Worm (Caenorhabditis elegans) whole organism, L4 larva: ENCODE measurements around the gene asp-19.

Experiments
- D1046.2 ChIP-seq: fragments of 200-800 bp; sonication (Bioruptor generic); IDR thresholded peaks from 2 replicates; pipeline ENCODE4 v1.3.6; 2022; ENCODE audit warnings: missing genetic modification characterization, missing compliant biosample characterization
- F26F4.8 ChIP-seq: fragments of 200-800 bp; sonication (Bioruptor generic); conservative IDR thresholded peaks from 2 replicates; pipeline ENCODE4 v1.3.6; 2022; ENCODE audit warnings: missing genetic modification characterization, missing compliant biosample characterization
- F44E2.7 ChIP-seq: fragments of 200-800 bp; sonication (Bioruptor generic); IDR thresholded peaks from 2 replicates; pipeline ENCODE4 v2.1.2; 2022; ENCODE audit warnings: missing genetic modification characterization, missing compliant biosample characterization
- R02D3.7 ChIP-seq: fragments of 150-350 bp; sonication (generic microtip); optimal IDR thresholded peaks from 3 replicates; lab custom pipeline; 2014; ENCODE audit warnings: missing biosample characterization, missing genetic modification characterization
- T20F7.1 ChIP-seq: fragments of 200-800 bp; sonication (Bioruptor generic); optimal IDR thresholded peaks from 2 replicates; lab custom pipeline; 2018; ENCODE audit warnings: mild to moderate bottlenecking, missing genetic modification characterization, missing compliant biosample characterization
- Y105C5A.15 ChIP-seq: fragments of 200-800 bp; sonication (Bioruptor generic); IDR thresholded peaks from 2 replicates; pipeline ENCODE4 v1.3.6; 2022; ENCODE audit warnings: missing genetic modification characterization, missing compliant biosample characterization
- ZK337.2 ChIP-seq: fragments of 200-800 bp; sonication (Bioruptor generic); IDR thresholded peaks from 2 replicates; pipeline ENCODE4 v1.3.6; 2022; ENCODE audit warnings: missing genetic modification reagents, missing genetic modification characterization, missing compliant biosample characterization
- ZK546.5 ChIP-seq, 2 experiments: sonication (generic microtip); optimal IDR thresholded peaks; 2 replicates each; lab custom pipeline; 2017; ENCODE audit warnings: missing biosample characterization in 2 of 2, missing genetic modification characterization in 2 of 2
- aha-1 ChIP-seq: fragments of 150-350 bp; peaks from one replicate; lab custom pipeline; 2014; ENCODE audit warnings: missing biosample characterization, missing genetic modification characterization
- attf-4 ChIP-seq: sonication (generic microtip); optimal IDR thresholded peaks from 3 replicates; lab custom pipeline; 2017; ENCODE audit warnings: missing biosample characterization, missing genetic modification characterization
- ceh-62 ChIP-seq: sonication (generic microtip); optimal IDR thresholded peaks from 2 replicates; lab custom pipeline; 2017; ENCODE audit warnings: missing biosample characterization, missing genetic modification characterization
- ces-1 ChIP-seq: fragments of 150-350 bp; sonication (generic microtip); optimal IDR thresholded peaks from 4 replicates; lab custom pipeline; 2014; ENCODE audit warnings: missing biosample characterization, missing genetic modification reagents, missing genetic modification characterization
- ctbp-1 ChIP-seq: fragments of 200-800 bp; sonication (Bioruptor generic); IDR thresholded peaks from 2 replicates; pipeline ENCODE4 v1.3.6; 2022; ENCODE audit warnings: missing genetic modification reagents, missing genetic modification characterization, missing compliant biosample characterization
- daf-19 ChIP-seq: fragments of 200-800 bp; sonication (Bioruptor generic); conservative IDR thresholded peaks from 2 replicates; pipeline ENCODE4 v1.3.6; 2022; ENCODE audit warnings: missing genetic modification characterization, missing compliant biosample characterization
- daf-8 ChIP-seq: fragments of 200-800 bp; sonication (Bioruptor generic); IDR thresholded peaks from 2 replicates; pipeline ENCODE4 v1.3.6; 2022; ENCODE audit warnings: missing genetic modification characterization, missing compliant biosample characterization
- dmd-8 ChIP-seq: fragments of 200-800 bp; sonication (Bioruptor generic); IDR thresholded peaks from 2 replicates; pipeline ENCODE4 v1.3.6; 2022; ENCODE audit warnings: missing genetic modification characterization, missing compliant biosample characterization
- dmd-9 ChIP-seq: fragments of 200-800 bp; sonication (Bioruptor generic); IDR thresholded peaks from 2 replicates; pipeline ENCODE4 v1.3.6; 2022; ENCODE audit warnings: missing genetic modification reagents, missing genetic modification characterization, missing compliant biosample characterization
- duxl-1 ChIP-seq: sonication (generic microtip); optimal IDR thresholded peaks from 2 replicates; lab custom pipeline; 2016; ENCODE audit warnings: mild to moderate bottlenecking, missing genetic modification characterization, moderate library complexity, missing compliant biosample characterization; ENCODE audit not compliant: poor library complexity
- dve-1 ChIP-seq: sonication (generic microtip); optimal IDR thresholded peaks from 2 replicates; lab custom pipeline; 2017; ENCODE audit warnings: antibody characterized with exemption, mild to moderate bottlenecking, missing genetic modification characterization, missing compliant biosample characterization; ENCODE audit not compliant: insufficient read depth
- gei-8 ChIP-seq: fragments of 200-800 bp; sonication (Bioruptor generic); optimal IDR thresholded peaks from 2 replicates; lab custom pipeline; 2018; ENCODE audit warnings: mild to moderate bottlenecking, missing genetic modification characterization, missing compliant biosample characterization
- hif-1 ChIP-seq, 2 experiments: sonication (generic microtip); optimal IDR thresholded peaks; 2 replicates each; lab custom pipeline; 2016 to 2017; ENCODE audit warnings: missing compliant biosample characterization in 2 of 2, missing genetic modification characterization in 2 of 2, missing genetic modification reagents in 2 of 2, missing genotype in 2 of 2, mild to moderate bottlenecking in 1 of 2
- hlh-11 ChIP-seq: fragments of 200-800 bp; sonication (Bioruptor generic); optimal IDR thresholded peaks from 2 replicates; lab custom pipeline; 2018; ENCODE audit warnings: mild to moderate bottlenecking, missing genetic modification characterization, missing compliant biosample characterization
- hlh-30 ChIP-seq: sonication (generic microtip); optimal IDR thresholded peaks from 2 replicates; lab custom pipeline; 2017; ENCODE audit warnings: antibody characterized with exemption, mild to moderate bottlenecking, missing genetic modification characterization, missing compliant biosample characterization; ENCODE audit not compliant: insufficient read depth
- lin-1 ChIP-seq: fragments of 200-800 bp; sonication (Bioruptor generic); IDR thresholded peaks from 2 replicates; pipeline ENCODE4 v1.3.6; 2022; ENCODE audit warnings: missing genetic modification reagents, missing genetic modification characterization, missing compliant biosample characterization
- lin-13 ChIP-seq: fragments of 150-350 bp; optimal IDR thresholded peaks from 2 replicates; lab custom pipeline; 2014; ENCODE audit warnings: missing biosample characterization, missing genetic modification reagents, missing genetic modification characterization
- lin-15B ChIP-seq: fragments of 150-350 bp; sonication (generic microtip); optimal IDR thresholded peaks from 3 replicates; lab custom pipeline; 2014; ENCODE audit warnings: missing biosample characterization, missing genetic modification characterization
- lir-3 ChIP-seq: sonication (generic microtip); optimal IDR thresholded peaks from 2 replicates; lab custom pipeline; 2016; ENCODE audit warnings: mild to moderate bottlenecking, missing genetic modification characterization, missing compliant biosample characterization
- madf-5 ChIP-seq, 2 experiments: fragments of 200-800 bp; sonication (Bioruptor generic); IDR thresholded peaks; 2 replicates each; pipeline ENCODE4 v1.3.6; 2022; ENCODE audit warnings: missing compliant biosample characterization in 2 of 2, missing genetic modification characterization in 2 of 2
- mdl-1 ChIP-seq, 2 experiments: fragments of 150-350 bp in 1 of 2; sonication (generic microtip) in 1 of 2; optimal IDR thresholded peaks; 2 replicates each; lab custom pipeline; 2014 to 2017; ENCODE audit warnings: missing biosample characterization in 2 of 2, missing genetic modification characterization in 2 of 2
- mdt-29 ChIP-seq: fragments of 200-800 bp; sonication (Bioruptor generic); IDR thresholded peaks from 2 replicates; pipeline ENCODE4 v1.3.6; 2022; ENCODE audit warnings: missing genetic modification reagents, missing genetic modification characterization, missing compliant biosample characterization
- nhr-102 ChIP-seq: sonication (generic microtip); optimal IDR thresholded peaks from 2 replicates; lab custom pipeline; 2016; ENCODE audit warnings: mild to moderate bottlenecking, missing genetic modification characterization, moderate library complexity, missing compliant biosample characterization
- nhr-41 ChIP-seq: fragments of 200-800 bp; sonication (Bioruptor generic); IDR thresholded peaks from 2 replicates; pipeline ENCODE4 v1.3.6; 2022; ENCODE audit warnings: missing genetic modification reagents, missing genetic modification characterization, missing compliant biosample characterization
- nhr-42 ChIP-seq: fragments of 200-800 bp; sonication (Bioruptor generic); IDR thresholded peaks from 2 replicates; pipeline ENCODE4 v1.3.6; 2022; ENCODE audit warnings: missing genetic modification characterization, missing compliant biosample characterization
- nhr-48 ChIP-seq: sonication (generic microtip); optimal IDR thresholded peaks from 2 replicates; lab custom pipeline; 2016; ENCODE audit warnings: mild to moderate bottlenecking, missing genetic modification characterization, missing compliant biosample characterization
- sdz-12 ChIP-seq: fragments of 200-800 bp; sonication (Bioruptor generic); optimal IDR thresholded peaks from 2 replicates; lab custom pipeline; 2018; ENCODE audit warnings: mild to moderate bottlenecking, missing genetic modification characterization, missing compliant biosample characterization
- snpc-1.2 ChIP-seq: fragments of 200-800 bp; sonication (Bioruptor generic); IDR thresholded peaks from 2 replicates; pipeline ENCODE4 v1.3.6; 2022; ENCODE audit warnings: missing genetic modification reagents, missing genetic modification characterization, missing compliant biosample characterization
- spr-3 ChIP-seq: fragments of 200-800 bp; sonication (Bioruptor generic); optimal IDR thresholded peaks from 2 replicates; lab custom pipeline; 2018; ENCODE audit warnings: mild to moderate bottlenecking, missing genetic modification characterization, missing compliant biosample characterization
- tra-1 ChIP-seq: fragments of 200-800 bp; sonication (Bioruptor generic); IDR thresholded peaks from 2 replicates; pipeline ENCODE4 v1.3.6; 2022; ENCODE audit warnings: missing genetic modification reagents, missing genetic modification characterization, missing compliant biosample characterization
- unc-62 ChIP-seq, 3 experiments: fragments of 150-350 bp in 1 of 3; sonication (generic microtip); optimal IDR thresholded peaks in 2 of 3; peaks in 1 of 3; 1 replicate in 1 of 3; 2 replicates in 2 of 3; lab custom pipeline; 2014 to 2017; ENCODE audit warnings: missing biosample characterization in 3 of 3, missing genetic modification characterization in 3 of 3, missing genetic modification reagents in 3 of 3, missing genotype in 1 of 3
- vab-7 ChIP-seq: fragments of 200-800 bp; sonication (Bioruptor generic); IDR thresholded peaks from 2 replicates; pipeline ENCODE4 v1.3.6; 2022; ENCODE audit warnings: missing genetic modification reagents, missing genetic modification characterization, missing compliant biosample characterization
- zag-1 ChIP-seq: fragments of 150-350 bp; optimal IDR thresholded peaks from 2 replicates; lab custom pipeline; 2014; ENCODE audit warnings: missing biosample characterization, missing genetic modification characterization
- zfp-2 ChIP-seq: sonication (generic microtip); optimal IDR thresholded peaks from 2 replicates; lab custom pipeline; 2016; ENCODE audit warnings: mild to moderate bottlenecking, missing genetic modification characterization, missing compliant biosample characterization
- zip-2 ChIP-seq: fragments of 150-350 bp; optimal IDR thresholded peaks from 2 replicates; lab custom pipeline; 2014; ENCODE audit warnings: missing biosample characterization, missing genetic modification characterization
- ztf-11 ChIP-seq: fragments of 150-350 bp; optimal IDR thresholded peaks from 2 replicates; lab custom pipeline; 2014; ENCODE audit warnings: missing biosample characterization, missing genetic modification characterization

The asp-19 gene

ce11 chrV:18708015-18708414 is 21.2 kb downstream of the asp-19 start:
- TF ChIP-seq F44E2.7 (GFP tag; lab: Robert Waterston, UW) (0 out of 2 replicates have a peak, but pooled peaks have one; percentile 4), snpc-1.2 (GFP tag; lab: Robert Waterston, UW) (no peak), ces-1 (GFP tag; lab: Kevin White, UChicago) (no peak), aha-1 (peak; percentile 83), F26F4.8 (0 out of 2 replicates have a peak, but pooled peaks have one; percentile 49), madf-5 (GFP tag; IDR thresholded peaks at IDR 0.05; lab: Robert Waterston, UW) (0 out of 4 replicates have a peak, but pooled peaks of 1 of the 2 experiments have one; percentile 19)

DNA sequence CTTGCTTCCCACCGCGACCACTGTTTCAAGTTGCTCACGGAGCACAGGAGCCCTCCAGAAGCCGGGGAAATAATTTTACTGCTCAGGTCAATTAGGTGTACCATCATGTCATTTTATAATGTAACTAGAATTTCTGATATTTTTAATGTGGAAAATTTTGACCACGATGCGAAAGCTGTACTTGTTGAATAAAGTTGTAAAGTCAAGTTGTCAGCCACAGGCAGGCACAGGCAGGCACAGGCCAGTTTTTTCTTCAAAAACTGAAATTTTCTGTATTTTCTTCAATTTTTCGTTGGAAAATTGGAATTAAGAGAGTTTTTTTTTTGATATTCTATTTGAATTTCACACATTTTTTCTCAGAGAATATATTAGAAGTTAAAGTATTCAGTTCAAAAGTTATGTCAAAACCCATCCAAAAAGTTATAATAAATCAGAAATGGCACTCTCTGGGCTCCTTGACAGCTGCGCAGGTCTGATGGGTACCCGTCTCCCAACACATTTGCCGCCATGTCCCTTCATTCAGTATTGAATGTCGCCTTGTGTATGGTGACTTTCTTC is 23.0 kb downstream of the asp-19 start, which contains the start of gene Y17D7C.1:
Y17D7C.1 (plus strand) TSS at position 508 of the 558 bp plus-strand sequence.
- TF ChIP-seq dmd-8 (peak; percentile 3; the same call in 1 of the 2 replicates), duxl-1 (tag; lab: Kevin White, UChicago) (no peak), lin-1 (GFP tag; lab: Robert Waterston, UW) (no peak), ZK337.2 (GFP tag; lab: Robert Waterston, UW) (no peak), zfp-2 (tag; lab: Kevin White, UChicago) (no peak), vab-7 (GFP tag; lab: Robert Waterston, UW) (no peak), snpc-1.2 (GFP tag; lab: Robert Waterston, UW) (no peak), lin-15B (tag; lab: Kevin White, UChicago) (no peak), hif-1 (tag; optimal IDR thresholded peaks at IDR 0.05; lab: Kevin White, UChicago) (no peak), lir-3 (tag; lab: Kevin White, UChicago) (no peak), mdt-29 (GFP tag; lab: Robert Waterston, UW) (no peak), nhr-42 (GFP tag; lab: Robert Waterston, UW) (no peak), R02D3.7 (no peak), nhr-48 (tag; lab: Kevin White, UChicago) (no peak), nhr-102 (tag; lab: Kevin White, UChicago) (no peak), attf-4 (tag; lab: Kevin White, UChicago) (no peak), daf-8 (GFP tag; lab: Robert Waterston, UW) (no peak), unc-62 (GFP tag; optimal IDR thresholded peaks at IDR 0.05 in 1 of 2; lab: Kevin White, UChicago) (peak in 1 of 2 experiments; percentile 4), unc-62 (tag; optimal IDR thresholded peaks at IDR 0.05; lab: Kevin White, UChicago) (no peak), aha-1 (peak; percentile 94), tra-1 (GFP tag; lab: Robert Waterston, UW) (no peak), zip-2 (tag; lab: Kevin White, UChicago) (no peak), nhr-41 (GFP tag; lab: Robert Waterston, UW) (no peak), hlh-11 (tag; lab: Kevin White, UChicago) (no peak), spr-3 (GFP tag; lab: Kevin White, UChicago) (no peak)

DNA sequence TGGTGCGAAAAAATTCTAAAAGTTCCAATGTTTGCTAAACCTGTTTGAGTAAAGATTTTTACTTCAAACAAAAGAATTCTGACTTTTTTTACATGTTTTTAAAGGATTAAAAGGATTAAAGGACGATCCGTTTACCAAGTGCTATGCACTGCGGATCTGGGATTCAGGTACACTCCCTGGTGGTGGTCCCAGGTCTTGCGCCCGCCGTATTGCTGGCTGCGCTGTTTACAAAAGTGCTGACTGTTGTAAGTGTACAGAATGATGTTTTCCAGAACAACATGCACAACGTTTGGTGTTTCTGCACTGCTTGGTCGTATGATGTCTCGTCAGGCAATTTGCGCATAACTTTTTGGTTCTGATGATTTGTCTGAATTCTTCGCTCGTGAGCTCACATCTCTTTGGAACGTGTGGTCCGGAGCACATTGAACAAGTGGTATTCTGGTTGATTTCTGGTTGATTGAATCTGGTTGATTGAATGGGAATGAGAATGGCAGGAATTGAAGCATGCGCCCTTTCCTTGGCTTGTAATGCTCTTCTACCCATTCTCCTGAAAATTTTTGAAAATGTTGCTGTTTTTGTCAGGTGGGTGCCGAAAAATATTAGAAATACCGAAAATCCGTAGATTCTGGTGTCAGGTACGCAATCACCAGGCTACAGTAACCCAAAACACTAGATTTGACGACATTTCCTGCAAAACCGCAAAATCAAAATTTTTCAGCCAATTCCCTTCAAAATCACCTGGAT is 23.7 kb downstream of the asp-19 start:
- TF ChIP-seq F26F4.8, result 0 out of 2 replicates have a peak, but pooled peaks have one; percentile 46
- TF ChIP-seq ZK546.5 (tag; optimal IDR thresholded peaks at IDR 0.05; lab: Kevin White, UChicago), result no peak
- no peak for TF ChIP-seq gei-8 (GFP tag; lab: Kevin White, UChicago)
- no peak for TF ChIP-seq sdz-12 (GFP tag; lab: Kevin White, UChicago)
- no peak for TF ChIP-seq zag-1 (tag; lab: Kevin White, UChicago)
- no peak for TF ChIP-seq mdl-1 (tag; optimal IDR thresholded peaks at IDR 0.05; lab: Kevin White, UChicago)
- no peak for TF ChIP-seq ztf-11 (tag; lab: Kevin White, UChicago)
- TF ChIP-seq dmd-9 (GFP tag; lab: Robert Waterston, UW), result peak; percentile 63; the same call in 1 of the 2 replicates
- TF ChIP-seq daf-19, result no peak
- no peak for TF ChIP-seq lin-13
- 0 out of 2 replicates have a peak, but pooled peaks have one; percentile 38 for TF ChIP-seq Y105C5A.15 (GFP tag; lab: Robert Waterston, UW)
- TF ChIP-seq dmd-8, result peak; percentile 69
- TF ChIP-seq tra-1 (GFP tag; lab: Robert Waterston, UW), result 0 out of 2 replicates have a peak, but pooled peaks have one; percentile 51
- TF ChIP-seq hlh-30 (tag; lab: Kevin White, UChicago), result no peak
- TF ChIP-seq dve-1, result no peak
- TF ChIP-seq ctbp-1 (GFP tag; lab: Robert Waterston, UW), result 0 out of 2 replicates have a peak, but pooled peaks have one; percentile 27
- peak in 1 of 2 experiments; percentile 83 for TF ChIP-seq unc-62 (GFP tag; optimal IDR thresholded peaks at IDR 0.05 in 1 of 2; lab: Kevin White, UChicago)
- TF ChIP-seq unc-62 (tag; optimal IDR thresholded peaks at IDR 0.05; lab: Kevin White, UChicago), result no peak
- 0 out of 2 replicates have a peak, but pooled peaks have one; percentile 24 for TF ChIP-seq D1046.2 (GFP tag; lab: Robert Waterston, UW)
- TF ChIP-seq T20F7.1, result no peak
- no peak for TF ChIP-seq ceh-62 (tag; lab: Kevin White, UChicago)
